Worm (Caenorhabditis elegans) whole organism, late embryonic: Measurements from ENCODE around the gene C06H5.6.
"Not testable (repeated sequence)": the region's sequence is repeated elsewhere in the genome, so short reads cannot be mapped to it uniquely, and the experiment has no call there.

Source experiments
- T23F11.4 ChIP-seq: fragments of 200-800 bp; sonication (Bioruptor generic); optimal IDR thresholded peaks from 2 replicates; lab custom pipeline; 2018; ENCODE audit warnings: mild to moderate bottlenecking, missing genetic modification characterization, missing compliant biosample characterization
- ama-1 ChIP-seq: fragments of 150-350 bp; optimal IDR thresholded peaks from 2 replicates; lab custom pipeline; 2014
- ceh-31 ChIP-seq: sonication (generic microtip); optimal IDR thresholded peaks from 2 replicates; lab custom pipeline; 2016; ENCODE audit warnings: missing genetic modification characterization, missing compliant biosample characterization
- dmd-4 ChIP-seq: sonication (generic microtip); optimal IDR thresholded peaks from 2 replicates; lab custom pipeline; 2016; ENCODE audit warnings: borderline replicate concordance, missing genetic modification characterization, missing compliant biosample characterization
- fkh-10 ChIP-seq: fragments of 150-350 bp; optimal IDR thresholded peaks from 2 replicates; lab custom pipeline; 2014; ENCODE audit warnings: missing biosample characterization, missing genetic modification reagents, missing genetic modification characterization
- pqm-1 ChIP-seq: sonication (generic microtip); optimal IDR thresholded peaks from 2 replicates; lab custom pipeline; 2016; ENCODE audit warnings: missing genetic modification characterization, missing compliant biosample characterization
- unc-86 ChIP-seq: sonication (generic microtip); optimal IDR thresholded peaks from 2 replicates; lab custom pipeline; 2016; ENCODE audit warnings: missing genetic modification characterization, missing compliant biosample characterization

- not testable (repeated sequence) for TF ChIP-seq dmd-4 (tag; lab: Kevin White, UChicago); T23F11.4; unc-86; ceh-31; fkh-10 (GFP tag; lab: Kevin White, UChicago); pqm-1 (tag; lab: Kevin White, UChicago); ama-1 (lab: Kevin White, UChicago)
These were observed 5.7 kb upstream of the C06H5.6 start, which contains the start of gene C06H5.12 for ce11 chrV:17894485-17894884.
